1 fruit fly cellular context compared by ENCODE assay signal in genomic region chrX:14446853-14447252, dm6.
A peak's percentile ranks its signal among the peaks of the same experiment; 100 is the strongest.
TF ChIP-seq lines count a peak whose summit lies in the region.

No protein-coding gene starts in this region.

TF ChIP-seq in whole organism, embryonic, 481 proteins besides CTCF, POLR2A, EP300 and RAD21 (continued from another document and continues in another):
- TF ChIP-seq CG3726 (GFP tag; IDR thresholded peaks at IDR 0.05; lab: Robert Waterston, UW), result no peak
- peak; percentile 7 for TF ChIP-seq Fer3 (tag; optimal IDR thresholded peaks at IDR 0.05; lab: Kevin White, UChicago)
- 0 out of 2 replicates have a peak, but pooled peaks have one; percentile 16 for TF ChIP-seq Ptx1 (GFP tag; IDR thresholded peaks at IDR 0.05; lab: Robert Waterston, UW)
- no peak for TF ChIP-seq CG7745 (tag; optimal IDR thresholded peaks at IDR 0.05; lab: Kevin White, UChicago)
- TF ChIP-seq grau (tag; optimal IDR thresholded peaks at IDR 0.05; lab: Kevin White, UChicago), result peak; percentile 26
- TF ChIP-seq pzg (GFP tag; optimal IDR thresholded peaks at IDR 0.05; lab: Kevin White, UChicago), result no peak
- no peak for TF ChIP-seq Sry-β (GFP tag; optimal IDR thresholded peaks at IDR 0.05; lab: Kevin White, UChicago)
- TF ChIP-seq Sox100B (GFP tag; optimal IDR thresholded peaks at IDR 0.05; lab: Kevin White, UChicago), result no peak
- 0 out of 2 replicates have a peak, but pooled peaks have one; percentile 38 for TF ChIP-seq CG14441 (GFP tag; IDR thresholded peaks at IDR 0.05; lab: Robert Waterston, UW)
- TF ChIP-seq trh (GFP tag; optimal IDR thresholded peaks at IDR 0.05; lab: Kevin White, UChicago), result no peak
- TF ChIP-seq eve (GFP tag; optimal IDR thresholded peaks at IDR 0.05; lab: Kevin White, UChicago), result no peak
- TF ChIP-seq CG11695 (GFP tag; IDR thresholded peaks at IDR 0.05; lab: Robert Waterston, UW), result no peak
- no peak for TF ChIP-seq gro (GFP tag; optimal IDR thresholded peaks at IDR 0.05; lab: Kevin White, UChicago)
- TF ChIP-seq CG5180 (GFP tag; optimal IDR thresholded peaks at IDR 0.05; lab: Kevin White, UChicago), result no peak
- no peak for TF ChIP-seq CG11723 (GFP tag; optimal IDR thresholded peaks at IDR 0.05; lab: Kevin White, UChicago)
- TF ChIP-seq CG31365 (tag; optimal IDR thresholded peaks at IDR 0.05; lab: Kevin White, UChicago), result no peak
- no peak for TF ChIP-seq dpn (GFP tag; optimal IDR thresholded peaks at IDR 0.05; lab: Kevin White, UChicago)
- TF ChIP-seq pfk (GFP tag; optimal IDR thresholded peaks at IDR 0.05; lab: Kevin White, UChicago), result no peak
- TF ChIP-seq crol (GFP tag; IDR thresholded peaks at IDR 0.05; lab: Robert Waterston, UW), result no peak
- no peak for TF ChIP-seq CG7786 (GFP tag; optimal IDR thresholded peaks at IDR 0.05; lab: Kevin White, UChicago)
- no peak for TF ChIP-seq nerfin-2 (GFP tag; IDR thresholded peaks at IDR 0.05; lab: Robert Waterston, UW; ENCODE audit: partially characterized antibody)
- no peak for TF ChIP-seq tup (GFP tag; optimal IDR thresholded peaks at IDR 0.05; lab: Kevin White, UChicago)
- TF ChIP-seq ara (GFP tag; IDR thresholded peaks at IDR 0.05; lab: Robert Waterston, UW), result no peak
- no peak for TF ChIP-seq CG4730 (GFP tag; IDR thresholded peaks at IDR 0.05; lab: Robert Waterston, UW)
- no peak for TF ChIP-seq CG12155 (GFP tag; optimal IDR thresholded peaks at IDR 0.05; lab: Kevin White, UChicago)
- no peak for TF ChIP-seq Hey (tag; optimal IDR thresholded peaks at IDR 0.05; lab: Kevin White, UChicago)
- no peak for TF ChIP-seq inv (GFP tag; IDR thresholded peaks at IDR 0.05; lab: Robert Waterston, UW; ENCODE audit: partially characterized antibody)
- TF ChIP-seq CG3838 (GFP tag; optimal IDR thresholded peaks at IDR 0.05; lab: Kevin White, UChicago), result no peak
- TF ChIP-seq Lim3 (GFP tag; IDR thresholded peaks at IDR 0.05; lab: Robert Waterston, UW), result no peak
- TF ChIP-seq Elba2 (GFP tag; optimal IDR thresholded peaks at IDR 0.05; lab: Kevin White, UChicago), result no peak
- no peak for TF ChIP-seq caup (GFP tag; optimal IDR thresholded peaks at IDR 0.05; lab: Kevin White, UChicago; ENCODE audit: severe bottlenecking)
- no peak for TF ChIP-seq CG5953 (GFP tag; IDR thresholded peaks at IDR 0.05; lab: Robert Waterston, UW)
- TF ChIP-seq chinmo (GFP tag; IDR thresholded peaks at IDR 0.05; lab: Robert Waterston, UW; ENCODE audit: partially characterized antibody), result no peak
- TF ChIP-seq psq (GFP tag; optimal IDR thresholded peaks at IDR 0.05; lab: Kevin White, UChicago), result no peak
- no peak for TF ChIP-seq CG18476 (GFP tag; optimal IDR thresholded peaks at IDR 0.05; lab: Kevin White, UChicago)
- TF ChIP-seq dmrt99B (tag; optimal IDR thresholded peaks at IDR 0.05; lab: Kevin White, UChicago), result peak; percentile 26
- peak; percentile 10 for TF ChIP-seq CG15514 (GFP tag; optimal IDR thresholded peaks at IDR 0.05; lab: Kevin White, UChicago)
- TF ChIP-seq tio (GFP tag; optimal IDR thresholded peaks at IDR 0.05; lab: Kevin White, UChicago), result no peak
- TF ChIP-seq Rfx (GFP tag; IDR thresholded peaks at IDR 0.05; lab: Robert Waterston, UW), result peak; percentile 23; the same call in 1 of the 2 replicates
- TF ChIP-seq CG12071 (GFP tag; optimal IDR thresholded peaks at IDR 0.05; lab: Kevin White, UChicago), result no peak
- no peak for TF ChIP-seq Sox102F (GFP tag; optimal IDR thresholded peaks at IDR 0.05; lab: Kevin White, UChicago)
- TF ChIP-seq unpg (GFP tag; optimal IDR thresholded peaks at IDR 0.05; lab: Kevin White, UChicago), result no peak
- no peak for TF ChIP-seq CG16813 (GFP tag; IDR thresholded peaks at IDR 0.05; lab: Robert Waterston, UW; ENCODE audit: partially characterized antibody)
- TF ChIP-seq zen (tag; optimal IDR thresholded peaks at IDR 0.05; lab: Kevin White, UChicago), result no peak
- no peak for TF ChIP-seq Xrp1 (GFP tag; IDR thresholded peaks at IDR 0.05; lab: Robert Waterston, UW)
- TF ChIP-seq az2 (GFP tag; optimal IDR thresholded peaks at IDR 0.05; lab: Kevin White, UChicago), result no peak
- no peak for TF ChIP-seq ssp (GFP tag; IDR thresholded peaks at IDR 0.05; lab: Robert Waterston, UW)
- no peak for TF ChIP-seq CG14710 (tag; optimal IDR thresholded peaks at IDR 0.05; lab: Kevin White, UChicago)
- no peak for TF ChIP-seq jigr1 (GFP tag; IDR thresholded peaks at IDR 0.05; lab: Robert Waterston, UW)
- no peak for TF ChIP-seq Ravus (GFP tag; IDR thresholded peaks at IDR 0.05; lab: Robert Waterston, UW)
- no peak for TF ChIP-seq HLH54F (GFP tag; optimal IDR thresholded peaks at IDR 0.05; lab: Kevin White, UChicago)
- peak; percentile 53 for TF ChIP-seq abd-A (tag; optimal IDR thresholded peaks at IDR 0.05; lab: Kevin White, UChicago)
- TF ChIP-seq klu (GFP tag; IDR thresholded peaks at IDR 0.05; lab: Robert Waterston, UW), result no peak
- TF ChIP-seq CG8290 (GFP tag; optimal IDR thresholded peaks at IDR 0.05; lab: Kevin White, UChicago), result no peak
- TF ChIP-seq CG8290 (tag; optimal IDR thresholded peaks at IDR 0.05; lab: Kevin White, UChicago), result peak in 1 of 2 experiments; percentile 41
- TF ChIP-seq CG2678 (tag; optimal IDR thresholded peaks at IDR 0.05; lab: Kevin White, UChicago), result peak; percentile 50
- TF ChIP-seq CG6175 (GFP tag; IDR thresholded peaks at IDR 0.05; lab: Robert Waterston, UW), result no peak
- TF ChIP-seq lbe (GFP tag; optimal IDR thresholded peaks at IDR 0.05; lab: Kevin White, UChicago), result no peak
- TF ChIP-seq sob (GFP tag; IDR thresholded peaks at IDR 0.05; lab: Robert Waterston, UW), result no peak
- no peak for TF ChIP-seq ATbp (GFP tag; optimal IDR thresholded peaks at IDR 0.05; lab: Kevin White, UChicago)
- TF ChIP-seq cad (GFP tag; optimal IDR thresholded peaks at IDR 0.05; lab: Kevin White, UChicago), result no peak
- TF ChIP-seq Camta (GFP tag; optimal IDR thresholded peaks at IDR 0.05; lab: Kevin White, UChicago), result no peak
- peak; percentile 54 for TF ChIP-seq lab (GFP tag; optimal IDR thresholded peaks at IDR 0.05; lab: Kevin White, UChicago)
- 0 out of 3 replicates have a peak, but pooled peaks have one; percentile 12 for TF ChIP-seq Dbx (GFP tag; IDR thresholded peaks at IDR 0.05; lab: Robert Waterston, UW)
- TF ChIP-seq CG32532 (GFP tag; IDR thresholded peaks at IDR 0.05; lab: Robert Waterston, UW), result 0 out of 2 replicates have a peak, but pooled peaks have one; percentile 15
- TF ChIP-seq sug (tag; optimal IDR thresholded peaks at IDR 0.05; lab: Kevin White, UChicago), result no peak
- peak; percentile 52 for TF ChIP-seq Meics (GFP tag; optimal IDR thresholded peaks at IDR 0.05; lab: Kevin White, UChicago)
- no peak for TF ChIP-seq CG4854 (GFP tag; optimal IDR thresholded peaks at IDR 0.05; lab: Kevin White, UChicago)
- TF ChIP-seq vvl (GFP tag; IDR thresholded peaks at IDR 0.05; lab: Robert Waterston, UW), result no peak; the same call in 1 of the 2 replicates
- TF ChIP-seq E2f1 (GFP tag; IDR thresholded peaks at IDR 0.05; lab: Robert Waterston, UW), result no peak
- TF ChIP-seq CG13624 (GFP tag; optimal IDR thresholded peaks at IDR 0.05; lab: Kevin White, UChicago), result no peak
- TF ChIP-seq Dp (GFP tag; optimal IDR thresholded peaks at IDR 0.05; lab: Kevin White, UChicago), result no peak
- TF ChIP-seq PHDP (tag; optimal IDR thresholded peaks at IDR 0.05; lab: Kevin White, UChicago), result no peak
- no peak for TF ChIP-seq phol (tag; optimal IDR thresholded peaks at IDR 0.05; lab: Kevin White, UChicago)
- no peak for TF ChIP-seq CG1529 (GFP tag; optimal IDR thresholded peaks at IDR 0.05; lab: Kevin White, UChicago)
- TF ChIP-seq CG10147 (GFP tag; optimal IDR thresholded peaks at IDR 0.05; lab: Kevin White, UChicago), result no peak
- no peak for TF ChIP-seq CG9797 (GFP tag; optimal IDR thresholded peaks at IDR 0.05; lab: Kevin White, UChicago)
- TF ChIP-seq CG4424 (GFP tag; optimal IDR thresholded peaks at IDR 0.05; lab: Kevin White, UChicago), result no peak
- no peak for TF ChIP-seq ttk (GFP tag; IDR thresholded peaks at IDR 0.05; lab: Robert Waterston, UW)
- TF ChIP-seq Fer1 (GFP tag; optimal IDR thresholded peaks at IDR 0.05; lab: Kevin White, UChicago), result peak; percentile 19
- TF ChIP-seq h (optimal IDR thresholded peaks at IDR 0.05; lab: Kevin White, UChicago), result no peak
- no peak for TF ChIP-seq Oaz (GFP tag; IDR thresholded peaks at IDR 0.05; lab: Robert Waterston, UW)
- no peak for TF ChIP-seq Asciz (GFP tag; optimal IDR thresholded peaks at IDR 0.05; lab: Kevin White, UChicago)
- TF ChIP-seq ci (GFP tag; IDR thresholded peaks at IDR 0.05; lab: Robert Waterston, UW), result no peak
- 0 out of 2 replicates have a peak, but pooled peaks have one; percentile 11 for TF ChIP-seq lmd (GFP tag; IDR thresholded peaks at IDR 0.05; lab: Robert Waterston, UW)
- TF ChIP-seq ab (GFP tag; optimal IDR thresholded peaks at IDR 0.05; lab: Kevin White, UChicago), result no peak
- no peak for TF ChIP-seq nau (GFP tag; optimal IDR thresholded peaks at IDR 0.05; lab: Kevin White, UChicago)
- no peak for TF ChIP-seq Dip2 (GFP tag; IDR thresholded peaks at IDR 0.05; lab: Robert Waterston, UW)
- TF ChIP-seq CG12104 (GFP tag; optimal IDR thresholded peaks at IDR 0.05; lab: Kevin White, UChicago), result no peak
- TF ChIP-seq Tbp (GFP tag; optimal IDR thresholded peaks at IDR 0.05; lab: Kevin White, UChicago), result no peak
- no peak for TF ChIP-seq ato (GFP tag; IDR thresholded peaks at IDR 0.05; lab: Robert Waterston, UW; ENCODE audit: partially characterized antibody)
- no peak for TF ChIP-seq CG14860 (GFP tag; IDR thresholded peaks at IDR 0.05; lab: Robert Waterston, UW; ENCODE audit: partially characterized antibody)
- no peak for TF ChIP-seq CG8944 (GFP tag; optimal IDR thresholded peaks at IDR 0.05; lab: Kevin White, UChicago)
- TF ChIP-seq dm (GFP tag; optimal IDR thresholded peaks at IDR 0.05; lab: Kevin White, UChicago), result no peak
- peak; percentile 14 for TF ChIP-seq CG13424 (tag; optimal IDR thresholded peaks at IDR 0.05; lab: Kevin White, UChicago)
- no peak for TF ChIP-seq CG1602 (GFP tag; optimal IDR thresholded peaks at IDR 0.05; lab: Kevin White, UChicago)
- TF ChIP-seq C15 (GFP tag; IDR thresholded peaks at IDR 0.05; lab: Robert Waterston, UW), result no peak
- TF ChIP-seq CG15269 (tag; optimal IDR thresholded peaks at IDR 0.05; lab: Kevin White, UChicago), result peak; percentile 21
- TF ChIP-seq disco-r (GFP tag; optimal IDR thresholded peaks at IDR 0.05; lab: Kevin White, UChicago), result no peak
- TF ChIP-seq CG11093 (GFP tag; IDR thresholded peaks at IDR 0.05; lab: Robert Waterston, UW), result no peak
- no peak for TF ChIP-seq Atf6 (GFP tag; IDR thresholded peaks at IDR 0.05; lab: Robert Waterston, UW)
- no peak for TF ChIP-seq p53 (GFP tag; optimal IDR thresholded peaks at IDR 0.05; lab: Kevin White, UChicago)
- TF ChIP-seq CG11696 (GFP tag; IDR thresholded peaks at IDR 0.05; lab: Robert Waterston, UW), result no peak
- no peak for TF ChIP-seq CG17829 (tag; optimal IDR thresholded peaks at IDR 0.05; lab: Kevin White, UChicago)
- no peak for TF ChIP-seq Opbp (GFP tag; IDR thresholded peaks at IDR 0.05; lab: Robert Waterston, UW; ENCODE audit: partially characterized antibody)
- no peak for TF ChIP-seq Dfd (GFP tag; optimal IDR thresholded peaks at IDR 0.05; lab: Kevin White, UChicago)
- no peak for TF ChIP-seq stc (GFP tag; IDR thresholded peaks at IDR 0.05; lab: Robert Waterston, UW)
- no peak for TF ChIP-seq Atf-2 (GFP tag; optimal IDR thresholded peaks at IDR 0.05; lab: Kevin White, UChicago)
- TF ChIP-seq Xbp1 (GFP tag; optimal IDR thresholded peaks at IDR 0.05; lab: Kevin White, UChicago), result no peak
- no peak for TF ChIP-seq Dref (GFP tag; IDR thresholded peaks at IDR 0.05; lab: Robert Waterston, UW)
- TF ChIP-seq Scr (GFP tag; IDR thresholded peaks at IDR 0.05; lab: Robert Waterston, UW; ENCODE audit: partially characterized antibody), result no peak
- TF ChIP-seq CrebB (tag; optimal IDR thresholded peaks at IDR 0.05; lab: Kevin White, UChicago), result no peak
- no peak for TF ChIP-seq CG6254 (GFP tag; optimal IDR thresholded peaks at IDR 0.05; lab: Kevin White, UChicago)
- TF ChIP-seq CG9609 (GFP tag; optimal IDR thresholded peaks at IDR 0.05; lab: Kevin White, UChicago), result no peak
- peak; percentile 27 for TF ChIP-seq CG11504 (tag; optimal IDR thresholded peaks at IDR 0.05; lab: Kevin White, UChicago)
- TF ChIP-seq MTF-1 (GFP tag; optimal IDR thresholded peaks at IDR 0.05; lab: Kevin White, UChicago; ENCODE audit: borderline replicate concordance), result no peak
- peak; percentile 41 for TF ChIP-seq CG12769 (tag; optimal IDR thresholded peaks at IDR 0.05; lab: Kevin White, UChicago)
- no peak for TF ChIP-seq CG1024 (GFP tag; IDR thresholded peaks at IDR 0.05; lab: Robert Waterston, UW)
- TF ChIP-seq CG18599 (GFP tag; optimal IDR thresholded peaks at IDR 0.05; lab: Kevin White, UChicago), result peak; percentile 66
- no peak for TF ChIP-seq hb (GFP tag; IDR thresholded peaks at IDR 0.05; lab: Robert Waterston, UW; ENCODE audit: partially characterized antibody)
- no peak for TF ChIP-seq chn (GFP tag; optimal IDR thresholded peaks at IDR 0.05; lab: Kevin White, UChicago)
- no peak for TF ChIP-seq CG3065 (GFP tag; optimal IDR thresholded peaks at IDR 0.05; lab: Kevin White, UChicago)
- no peak for TF ChIP-seq ham (GFP tag; IDR thresholded peaks at IDR 0.05; lab: Robert Waterston, UW)
- TF ChIP-seq HmgZ (tag; optimal IDR thresholded peaks at IDR 0.05; lab: Kevin White, UChicago), result no peak
- peak; percentile 38 for TF ChIP-seq CG9932 (GFP tag; IDR thresholded peaks at IDR 0.05; lab: Robert Waterston, UW)
- peak; percentile 12; the same call in 1 of the 3 replicates for TF ChIP-seq dysf (GFP tag; IDR thresholded peaks at IDR 0.05; lab: Robert Waterston, UW)
- TF ChIP-seq CG1233 (GFP tag; optimal IDR thresholded peaks at IDR 0.05; lab: Kevin White, UChicago), result no peak
- TF ChIP-seq croc (GFP tag; conservative IDR thresholded peaks at IDR 0.05; lab: Robert Waterston, UW), result no peak
- TF ChIP-seq CG6683 (GFP tag; optimal IDR thresholded peaks at IDR 0.05; lab: Kevin White, UChicago), result no peak
- TF ChIP-seq CG13775 (GFP tag; optimal IDR thresholded peaks at IDR 0.05; lab: Kevin White, UChicago), result no peak
- TF ChIP-seq kay (GFP tag; optimal IDR thresholded peaks at IDR 0.05; lab: Kevin White, UChicago), result no peak
- TF ChIP-seq fu2 (GFP tag; optimal IDR thresholded peaks at IDR 0.05; lab: Kevin White, UChicago), result no peak
- no peak for TF ChIP-seq zf30C (GFP tag; optimal IDR thresholded peaks at IDR 0.05; lab: Kevin White, UChicago)
- TF ChIP-seq CG17328 (GFP tag; IDR thresholded peaks at IDR 0.05; lab: Robert Waterston, UW), result no peak
- no peak for TF ChIP-seq oc (tag; optimal IDR thresholded peaks at IDR 0.05; lab: Kevin White, UChicago)
- TF ChIP-seq Ets65A (GFP tag; lab: Kevin White, UChicago), result peak; percentile 80
- TF ChIP-seq dan (GFP tag; IDR thresholded peaks at IDR 0.05; lab: Robert Waterston, UW), result no peak
- TF ChIP-seq Bgb (GFP tag; IDR thresholded peaks at IDR 0.05; lab: Robert Waterston, UW; ENCODE audit: partially characterized antibody), result no peak
